Fruit fly (Drosophila melanogaster) whole organism, embryonic: ENCODE results near the gene Spx.
A peak's percentile ranks its signal among the peaks of the same experiment; 100 is the strongest.

Experiments
- Adf1 ChIP-seq: fragments of 200-800 bp; sonication (Bioruptor generic); IDR thresholded peaks from 2 replicates; pipeline ENCODE4 v1.3.6; 2022; ENCODE audit warnings: missing biosample characterization, missing genetic modification characterization
- Bgb ChIP-seq: fragments of 200-800 bp; sonication (Bioruptor generic); IDR thresholded peaks from 2 replicates; pipeline ENCODE4 v1.3.6; 2022; ENCODE audit warnings: missing biosample characterization, missing genetic modification characterization; ENCODE audit not compliant: partially characterized antibody
- BtbVII ChIP-seq: fragments of 200-800 bp; sonication (Bioruptor generic); optimal IDR thresholded peaks from 3 replicates; lab custom pipeline; 2017; ENCODE audit warnings: missing biosample characterization, mild to moderate bottlenecking, missing genetic modification characterization
- CG10462 ChIP-seq: fragments of 200-800 bp; sonication (Bioruptor generic); optimal IDR thresholded peaks from 2 replicates; lab custom pipeline; 2016; ENCODE audit warnings: missing biosample characterization, missing genetic modification characterization
- CG12744 ChIP-seq: fragments of 200-800 bp; sonication (Bioruptor generic); optimal IDR thresholded peaks from 2 replicates; lab custom pipeline; 2016; ENCODE audit warnings: missing biosample characterization, missing genetic modification characterization
- CG1529 ChIP-seq: fragments of 200-800 bp; sonication (Bioruptor generic); optimal IDR thresholded peaks from 3 replicates; lab custom pipeline; 2018; ENCODE audit warnings: missing biosample characterization, missing genetic modification characterization
- CG1602 ChIP-seq: fragments of 200-800 bp; sonication (Bioruptor generic); optimal IDR thresholded peaks from 3 replicates; lab custom pipeline; 2016; ENCODE audit warnings: missing biosample characterization, missing genetic modification characterization
- CG17359 ChIP-seq: fragments of 200-800 bp; sonication (Bioruptor generic); optimal IDR thresholded peaks from 3 replicates; lab custom pipeline; 2018; ENCODE audit warnings: missing biosample characterization, mild to moderate bottlenecking, missing genetic modification characterization, moderate library complexity
- CG17612 ChIP-seq: fragments of 200-800 bp; sonication (Bioruptor generic); IDR thresholded peaks from 2 replicates; pipeline ENCODE4 v1.3.6; 2022; ENCODE audit warnings: missing biosample characterization, missing genetic modification characterization
- CG3281 ChIP-seq: fragments of 200-800 bp; sonication (Bioruptor generic); optimal IDR thresholded peaks from 3 replicates; lab custom pipeline; 2017; ENCODE audit warnings: missing biosample characterization, mild to moderate bottlenecking, missing genetic modification characterization
- CG34224 ChIP-seq: fragments of 200-800 bp; sonication (Bioruptor generic); IDR thresholded peaks from 3 replicates; pipeline ENCODE4 v1.3.6; 2022; ENCODE audit warnings: missing biosample characterization, missing genetic modification characterization; ENCODE audit not compliant: partially characterized antibody
- CG42726 ChIP-seq: fragments of 200-800 bp; sonication (Bioruptor generic); IDR thresholded peaks from 2 replicates; pipeline ENCODE4 v1.3.6; 2022; ENCODE audit warnings: missing biosample characterization, missing genetic modification characterization; ENCODE audit not compliant: partially characterized antibody
- CG4617 ChIP-seq: fragments of 200-800 bp; sonication (Bioruptor generic); optimal IDR thresholded peaks from 3 replicates; lab custom pipeline; 2016; ENCODE audit warnings: missing biosample characterization, missing genetic modification characterization, borderline replicate concordance
- CG5180 ChIP-seq: fragments of 200-800 bp; sonication (Bioruptor generic); optimal IDR thresholded peaks from 3 replicates; lab custom pipeline; 2017; ENCODE audit warnings: missing biosample characterization, missing genetic modification characterization, mild to moderate bottlenecking, moderate library complexity, missing genetic modification reagents
- CG9437 ChIP-seq: fragments of 200-800 bp; sonication (Bioruptor generic); optimal IDR thresholded peaks from 2 replicates; lab custom pipeline; 2018; ENCODE audit warnings: missing biosample characterization, mild to moderate bottlenecking, missing genetic modification characterization
- Dll ChIP-seq: fragments of 200-800 bp; sonication (Bioruptor generic); IDR thresholded peaks from 4 replicates; pipeline ENCODE4 v1.3.6; 2022; ENCODE audit warnings: missing biosample characterization, missing genetic modification characterization; ENCODE audit not compliant: partially characterized antibody
- Dp ChIP-seq: fragments of 200-800 bp; sonication (Bioruptor generic); optimal IDR thresholded peaks from 2 replicates; lab custom pipeline; 2018; ENCODE audit warnings: missing biosample characterization, mild to moderate bottlenecking, missing genetic modification characterization, moderate library complexity
- Dref ChIP-seq: fragments of 200-800 bp; sonication (Bioruptor generic); IDR thresholded peaks from 2 replicates; pipeline ENCODE4 v1.3.6; 2022; ENCODE audit warnings: missing biosample characterization, missing genetic modification characterization
- E2f2 ChIP-seq: fragments of 200-800 bp; sonication (Bioruptor generic); IDR thresholded peaks from 2 replicates; pipeline ENCODE4 v1.3.6; 2022; ENCODE audit warnings: missing biosample characterization, missing genetic modification characterization
- HLHmδ ChIP-seq: fragments of 200-800 bp; sonication (Bioruptor generic); optimal IDR thresholded peaks from 2 replicates; lab custom pipeline; 2018; ENCODE audit warnings: missing biosample characterization, mild to moderate bottlenecking, missing genetic modification characterization, moderate library complexity
- Hr78 ChIP-seq, 2 experiments: fragments of 200-800 bp in 1 of 2; fragments of >200 bp in 1 of 2; sonication (Bioruptor generic) in 1 of 2; optimal IDR thresholded peaks; 2 replicates each; lab custom pipeline; 2017 to 2019; ENCODE audit warnings: missing biosample characterization in 2 of 2, missing genetic modification characterization in 2 of 2, mild to moderate bottlenecking in 1 of 2, moderate library complexity in 1 of 2
- Jarid2 ChIP-seq: fragments of 200-800 bp; sonication (Bioruptor generic); optimal IDR thresholded peaks from 3 replicates; lab custom pipeline; 2017; ENCODE audit warnings: mild to moderate bottlenecking, missing biosample characterization, missing genetic modification reagents, missing genetic modification characterization
- MBD-R2 ChIP-seq: fragments of 200-800 bp; sonication (Bioruptor generic); IDR thresholded peaks from 2 replicates; pipeline ENCODE4 v1.3.6; 2022; ENCODE audit warnings: missing biosample characterization, missing genetic modification characterization
- MESR4 ChIP-seq: fragments of 200-800 bp; sonication (Bioruptor generic); optimal IDR thresholded peaks from 2 replicates; lab custom pipeline; 2018; ENCODE audit warnings: missing biosample characterization, mild to moderate bottlenecking, missing genetic modification characterization, moderate library complexity
- MTF-1 ChIP-seq: fragments of 200-800 bp; sonication (Bioruptor generic); optimal IDR thresholded peaks from 2 replicates; lab custom pipeline; 2018; ENCODE audit warnings: missing biosample characterization, mild to moderate bottlenecking, missing genetic modification characterization, borderline replicate concordance
- Myb ChIP-seq: fragments of 200-800 bp; sonication (Bioruptor generic); optimal IDR thresholded peaks from 2 replicates; lab custom pipeline; 2016; ENCODE audit warnings: missing biosample characterization, missing genetic modification characterization
- Nf-YC ChIP-seq: fragments of 200-800 bp; optimal IDR thresholded peaks from 3 replicates; lab custom pipeline; 2019; ENCODE audit warnings: missing biosample characterization, mild to moderate bottlenecking, missing genetic modification characterization, moderate library complexity
- Poxn ChIP-seq: fragments of 200-800 bp; sonication (Bioruptor generic); IDR thresholded peaks from 2 replicates; pipeline ENCODE4 v1.3.6; 2022; ENCODE audit warnings: missing biosample characterization, missing genetic modification characterization
- Sry-δ ChIP-seq: fragments of 200-800 bp; sonication (Bioruptor generic); optimal IDR thresholded peaks from 2 replicates; lab custom pipeline; 2016; ENCODE audit warnings: missing biosample characterization, missing genetic modification characterization
- TFAM ChIP-seq: fragments of 200-800 bp; sonication (Bioruptor generic); optimal IDR thresholded peaks from 2 replicates; lab custom pipeline; 2017; ENCODE audit warnings: missing biosample characterization, missing genetic modification characterization, inconsistent platforms
- Usf ChIP-seq: fragments of 200-800 bp; sonication (Bioruptor generic); optimal IDR thresholded peaks from 2 replicates; lab custom pipeline; 2017; ENCODE audit warnings: missing genotype, missing biosample characterization, missing genetic modification characterization
- al ChIP-seq: fragments of 200-800 bp; sonication (Bioruptor generic); IDR thresholded peaks from 2 replicates; pipeline ENCODE4 v1.3.6; 2022; ENCODE audit warnings: missing biosample characterization, missing genetic modification characterization
- ap ChIP-seq: fragments of 200-800 bp; sonication (Bioruptor generic); IDR thresholded peaks from 2 replicates; pipeline ENCODE4 v1.3.6; 2022; ENCODE audit warnings: missing biosample characterization, missing genetic modification characterization
- ato ChIP-seq: fragments of 200-800 bp; sonication (Bioruptor generic); IDR thresholded peaks from 2 replicates; pipeline ENCODE4 v1.3.6; 2022; ENCODE audit warnings: missing biosample characterization, missing genetic modification characterization; ENCODE audit not compliant: partially characterized antibody
- chif ChIP-seq, 2 experiments: fragments of 200-800 bp; sonication (Bioruptor generic); optimal IDR thresholded peaks; 3 replicates each; lab custom pipeline; 2016; ENCODE audit warnings: missing biosample characterization in 2 of 2, missing genetic modification characterization in 2 of 2
- fru ChIP-seq: fragments of >200 bp; optimal IDR thresholded peaks from 2 replicates; lab custom pipeline; 2017
- grn ChIP-seq: fragments of 200-800 bp; sonication (Bioruptor generic); optimal IDR thresholded peaks from 3 replicates; lab custom pipeline; 2017; ENCODE audit warnings: missing biosample characterization, missing genetic modification characterization
- hkb ChIP-seq, 2 experiments: fragments of 200-800 bp in 1 of 2; fragments of >200 bp in 1 of 2; sonication (Bioruptor generic) in 1 of 2; IDR thresholded peaks in 1 of 2; optimal IDR thresholded peaks in 1 of 2; 2 replicates each; pipeline versions ENCODE4 v1.3.6 to Lab custom; 2017 to 2022; ENCODE audit warnings: missing biosample characterization in 1 of 2, missing genetic modification characterization in 1 of 2
- kni ChIP-seq: fragments of 200-800 bp; sonication (Bioruptor generic); optimal IDR thresholded peaks from 3 replicates; lab custom pipeline; 2017; ENCODE audit warnings: mild to moderate bottlenecking, missing biosample characterization, missing genetic modification reagents, missing genetic modification characterization
- lola ChIP-seq, 3 experiments: fragments of >200 bp in 2 of 3; fragments of 200-800 bp in 1 of 3; sonication (Bioruptor generic) in 1 of 3; optimal IDR thresholded peaks; 2 replicates each; lab custom pipeline; 2017 to 2019; ENCODE audit warnings: missing biosample characterization in 3 of 3, missing genetic modification characterization in 3 of 3, mild to moderate bottlenecking in 1 of 3, moderate library complexity in 1 of 3
- nerfin-2 ChIP-seq: fragments of 200-800 bp; sonication (Bioruptor generic); IDR thresholded peaks from 2 replicates; pipeline ENCODE4 v1.3.6; 2022; ENCODE audit warnings: missing biosample characterization, missing genetic modification characterization; ENCODE audit not compliant: partially characterized antibody
- org-1 ChIP-seq: fragments of 200-800 bp; sonication (Bioruptor generic); optimal IDR thresholded peaks from 2 replicates; lab custom pipeline; 2017; ENCODE audit warnings: missing biosample characterization, missing genetic modification characterization
- pzg ChIP-seq: fragments of 200-800 bp; sonication (Bioruptor generic); optimal IDR thresholded peaks from 3 replicates; lab custom pipeline; 2018; ENCODE audit warnings: missing biosample characterization, mild to moderate bottlenecking, missing genetic modification characterization, moderate library complexity
- sens ChIP-seq: fragments of 200-800 bp; sonication (Bioruptor generic); peaks from one replicate; lab custom pipeline; 2016; ENCODE audit warnings: missing biosample characterization, missing genetic modification characterization
- seq ChIP-seq: fragments of 200-800 bp; sonication (Bioruptor generic); IDR thresholded peaks from 2 replicates; pipeline ENCODE4 v1.3.6; 2022; ENCODE audit warnings: missing biosample characterization, missing genetic modification characterization
- slp2 ChIP-seq: fragments of 200-800 bp; sonication (Bioruptor generic); optimal IDR thresholded peaks from 2 replicates; lab custom pipeline; 2016; ENCODE audit warnings: missing biosample characterization, missing genetic modification characterization
- tap ChIP-seq: fragments of 200-800 bp; optimal IDR thresholded peaks from 3 replicates; lab custom pipeline; 2019; ENCODE audit warnings: missing biosample characterization, mild to moderate bottlenecking, missing genetic modification characterization, moderate library complexity
- ttk ChIP-seq: fragments of 200-800 bp; sonication (Bioruptor generic); IDR thresholded peaks from 2 replicates; pipeline ENCODE4 v2.1.2; 2022; ENCODE audit warnings: missing biosample characterization, missing genetic modification characterization
- wek ChIP-seq: fragments of 200-800 bp; sonication (Bioruptor generic); optimal IDR thresholded peaks from 3 replicates; lab custom pipeline; 2018; ENCODE audit warnings: missing biosample characterization, mild to moderate bottlenecking, missing genetic modification characterization, moderate library complexity
- zen2 ChIP-seq: fragments of 200-800 bp; sonication (Bioruptor generic); IDR thresholded peaks from 3 replicates; pipeline ENCODE4 v1.3.6; 2022; ENCODE audit warnings: missing biosample characterization, missing genetic modification characterization; ENCODE audit not compliant: partially characterized antibody

Gene Spx

dm6 chrX:6301052-6301451, 45.4 kb downstream of the Spx start, which contains the start of gene CG12219 (continued):
- TF ChIP-seq kni (GFP tag; lab: Kevin White, UChicago) (no peak), ato (GFP tag; lab: Robert Waterston, UW) (peak; percentile 10; the same call in 1 of the 2 replicates), Dref (GFP tag; lab: Robert Waterston, UW) (peak; percentile 68), fru (lab: Kevin White, UChicago) (no peak), Myb (GFP tag; lab: Kevin White, UChicago) (peak; percentile 91), CG3281 (GFP tag; lab: Kevin White, UChicago) (no peak), Dll (GFP tag; lab: Robert Waterston, UW) (peak; percentile 75), MESR4 (GFP tag; lab: Kevin White, UChicago) (peak; percentile 72), CG17612 (GFP tag; lab: Robert Waterston, UW) (no peak), TFAM (GFP tag; lab: Kevin White, UChicago) (no peak), grn (GFP tag; lab: Kevin White, UChicago) (no peak), BtbVII (GFP tag; lab: Kevin White, UChicago) (no peak), CG9437 (peak; percentile 100), nerfin-2 (GFP tag; lab: Robert Waterston, UW) (0 out of 2 replicates have a peak, but pooled peaks have one; percentile 22), HLHmδ (GFP tag; lab: Kevin White, UChicago) (no peak), Poxn (GFP tag; lab: Robert Waterston, UW) (no peak), org-1 (GFP tag; lab: Kevin White, UChicago) (no peak), ttk (GFP tag; lab: Robert Waterston, UW) (no peak), MTF-1 (GFP tag; lab: Kevin White, UChicago) (no peak), CG10462 (GFP tag; lab: Kevin White, UChicago) (no peak), al (GFP tag; lab: Robert Waterston, UW) (no peak), ap (GFP tag; lab: Robert Waterston, UW) (no peak), sens (GFP tag; lab: Kevin White, UChicago) (peak; percentile 31), E2f2 (peak; percentile 63), Bgb (peak; percentile 60), CG17359 (tag; lab: Kevin White, UChicago) (no peak), MBD-R2 (peak; percentile 81), CG42726 (GFP tag; lab: Robert Waterston, UW) (0 out of 2 replicates have a peak, but pooled peaks have one; percentile 8), Nf-YC (peak; percentile 30), CG1602 (GFP tag; lab: Kevin White, UChicago) (no peak), pzg (GFP tag; lab: Kevin White, UChicago) (peak; percentile 72), Dp (peak; percentile 60), CG4617 (GFP tag; lab: Kevin White, UChicago) (peak; percentile 84), seq (GFP tag; lab: Robert Waterston, UW) (no peak), chif (GFP tag; optimal IDR thresholded peaks at IDR 0.05; lab: Kevin White, UChicago) (no peak), CG5180 (GFP tag; lab: Kevin White, UChicago) (no peak), Adf1 (GFP tag; lab: Robert Waterston, UW) (no peak), Sry-δ (GFP tag; lab: Kevin White, UChicago) (peak; percentile 86), Usf (GFP tag; lab: Kevin White, UChicago) (no peak), wek (GFP tag; lab: Kevin White, UChicago) (no peak), slp2 (GFP tag; lab: Kevin White, UChicago) (no peak), tap (no peak), Jarid2 (GFP tag; lab: Kevin White, UChicago) (no peak), lola (GFP tag; optimal IDR thresholded peaks at IDR 0.05; lab: Kevin White, UChicago) (no peak), CG1529 (GFP tag; lab: Kevin White, UChicago) (no peak), zen2 (GFP tag; lab: Robert Waterston, UW) (peak; percentile 38; the same call in 1 of the 3 replicates), Hr78 (GFP tag; optimal IDR thresholded peaks at IDR 0.05; lab: Kevin White, UChicago) (no peak), hkb (optimal IDR thresholded peaks at IDR 0.05; lab: Kevin White, UChicago) (no peak), hkb (GFP tag; IDR thresholded peaks at IDR 0.05; lab: Robert Waterston, UW) (no peak), CG34224 (peak; percentile 73), CG12744 (no peak)
